Fruit fly (Drosophila melanogaster) whole organism, embryonic: ENCODE results near the gene Pif1B.

Source experiments
- Adf1 ChIP-seq: fragments of 200-800 bp; sonication (Bioruptor generic); IDR thresholded peaks from 2 replicates; pipeline ENCODE4 v1.3.6; 2022; ENCODE audit warnings: missing biosample characterization, missing genetic modification characterization
- Bteb2 ChIP-seq: fragments of 200-800 bp; sonication (Bioruptor generic); optimal IDR thresholded peaks from 2 replicates; lab custom pipeline; 2016; ENCODE audit warnings: missing biosample characterization, missing genetic modification characterization
- CG10959 ChIP-seq: fragments of 200-800 bp; sonication (Bioruptor generic); IDR thresholded peaks from 2 replicates; pipeline ENCODE4 v1.3.6; 2022; ENCODE audit warnings: missing biosample characterization, missing genetic modification characterization
- CG11398 ChIP-seq: fragments of 200-800 bp; sonication (Bioruptor generic); optimal IDR thresholded peaks from 2 replicates; lab custom pipeline; 2016; ENCODE audit warnings: missing biosample characterization, missing genetic modification characterization
- CG14014 ChIP-seq: fragments of 200-800 bp; sonication (Bioruptor generic); IDR thresholded peaks from 2 replicates; pipeline ENCODE4 v1.3.6; 2022; ENCODE audit warnings: missing biosample characterization, missing genetic modification characterization
- CG14667 ChIP-seq: fragments of 200-800 bp; sonication (Bioruptor generic); IDR thresholded peaks from 2 replicates; pipeline ENCODE4 v1.3.6; 2022; ENCODE audit warnings: missing biosample characterization, missing genetic modification characterization
- CG15011 ChIP-seq: fragments of 200-800 bp; sonication (Bioruptor generic); optimal IDR thresholded peaks from 3 replicates; lab custom pipeline; 2018; ENCODE audit warnings: missing biosample characterization, mild to moderate bottlenecking, missing genetic modification characterization
- CG15696 ChIP-seq: fragments of 200-800 bp; sonication (Bioruptor generic); optimal IDR thresholded peaks from 2 replicates; lab custom pipeline; 2019; ENCODE audit warnings: missing biosample characterization, mild to moderate bottlenecking, missing genetic modification characterization, moderate library complexity
- CG17361 ChIP-seq: fragments of 200-800 bp; sonication (Bioruptor generic); IDR thresholded peaks from 3 replicates; pipeline ENCODE4 v1.3.6; 2022; ENCODE audit warnings: missing biosample characterization, missing genetic modification characterization
- CG1792 ChIP-seq: fragments of 200-800 bp; sonication (Bioruptor generic); optimal IDR thresholded peaks from 2 replicates; lab custom pipeline; 2016; ENCODE audit warnings: missing biosample characterization, missing genetic modification characterization
- CG31388 ChIP-seq: fragments of 200-800 bp; sonication (Bioruptor generic); optimal IDR thresholded peaks from 2 replicates; lab custom pipeline; 2016; ENCODE audit warnings: missing biosample characterization, missing genetic modification characterization
- CG3163 ChIP-seq: fragments of 200-800 bp; sonication (Bioruptor generic); optimal IDR thresholded peaks from 3 replicates; lab custom pipeline; 2016; ENCODE audit warnings: missing biosample characterization, missing genetic modification characterization
- CG32767 ChIP-seq: fragments of 200-800 bp; sonication (Bioruptor generic); IDR thresholded peaks from 2 replicates; pipeline ENCODE4 v1.3.6; 2022; ENCODE audit warnings: missing biosample characterization, missing genetic modification characterization
- CG34422 ChIP-seq: fragments of 200-800 bp; sonication (Bioruptor generic); IDR thresholded peaks from 3 replicates; pipeline ENCODE4 v1.3.6; 2022; ENCODE audit warnings: missing biosample characterization, missing genetic modification characterization
- CG3838 ChIP-seq: fragments of 200-800 bp; sonication (Bioruptor generic); optimal IDR thresholded peaks from 3 replicates; lab custom pipeline; 2016; ENCODE audit warnings: missing biosample characterization, missing genetic modification characterization
- CG4360 ChIP-seq: fragments of 200-800 bp; sonication (Bioruptor generic); IDR thresholded peaks from 2 replicates; pipeline ENCODE4 v1.3.6; 2022; ENCODE audit warnings: missing biosample characterization, missing genetic modification characterization
- CG4617 ChIP-seq: fragments of 200-800 bp; sonication (Bioruptor generic); optimal IDR thresholded peaks from 3 replicates; lab custom pipeline; 2016; ENCODE audit warnings: missing biosample characterization, missing genetic modification characterization, borderline replicate concordance
- CG8281 ChIP-seq: fragments of 200-800 bp; sonication (Bioruptor generic); optimal IDR thresholded peaks from 2 replicates; lab custom pipeline; 2018; ENCODE audit warnings: missing biosample characterization, mild to moderate bottlenecking, missing genetic modification characterization, moderate library complexity
- CG8290 ChIP-seq, 3 experiments: fragments of 200-800 bp; sonication (Bioruptor generic); optimal IDR thresholded peaks; 2 replicates each; lab custom pipeline; 2016 to 2019; ENCODE audit warnings: missing biosample characterization in 3 of 3, missing genetic modification characterization in 3 of 3, mild to moderate bottlenecking in 2 of 3, moderate library complexity in 1 of 3
- Chrac-16 ChIP-seq: fragments of 200-800 bp; sonication (Bioruptor generic); optimal IDR thresholded peaks from 3 replicates; lab custom pipeline; 2016; ENCODE audit warnings: missing biosample characterization, missing genetic modification characterization
- Dip3 ChIP-seq: fragments of 200-800 bp; sonication (Bioruptor generic); optimal IDR thresholded peaks from 3 replicates; lab custom pipeline; 2016; ENCODE audit warnings: missing biosample characterization, missing genetic modification characterization
- Doc2 ChIP-seq: fragments of 200-800 bp; sonication (Bioruptor generic); IDR thresholded peaks from 2 replicates; pipeline ENCODE4 v1.3.6; 2022; ENCODE audit warnings: missing biosample characterization, missing genetic modification characterization
- Gsc ChIP-seq: fragments of 200-800 bp; sonication (Bioruptor generic); IDR thresholded peaks from 2 replicates; pipeline ENCODE4 v1.3.6; 2022; ENCODE audit warnings: missing biosample characterization, missing genetic modification characterization
- HLH3B ChIP-seq: fragments of 200-800 bp; sonication (Bioruptor generic); IDR thresholded peaks from 2 replicates; pipeline ENCODE4 v1.3.6; 2022; ENCODE audit warnings: missing biosample characterization, missing genetic modification characterization
- Neu2 ChIP-seq: fragments of 200-800 bp; sonication (Bioruptor generic); optimal IDR thresholded peaks from 3 replicates; lab custom pipeline; 2016; ENCODE audit warnings: missing biosample characterization, missing genetic modification characterization, borderline replicate concordance
- Opbp ChIP-seq: fragments of 200-800 bp; sonication (Bioruptor generic); IDR thresholded peaks from 3 replicates; pipeline ENCODE4 v1.3.6; 2022; ENCODE audit warnings: missing biosample characterization, missing genetic modification characterization; ENCODE audit not compliant: partially characterized antibody
- amos ChIP-seq: fragments of 200-800 bp; sonication (Bioruptor generic); IDR thresholded peaks from 2 replicates; pipeline ENCODE4 v1.3.6; 2022; ENCODE audit warnings: missing biosample characterization, missing genetic modification characterization; ENCODE audit not compliant: partially characterized antibody
- ap ChIP-seq: fragments of 200-800 bp; sonication (Bioruptor generic); IDR thresholded peaks from 2 replicates; pipeline ENCODE4 v1.3.6; 2022; ENCODE audit warnings: missing biosample characterization, missing genetic modification characterization
- az2 ChIP-seq: fragments of 200-800 bp; sonication (Bioruptor generic); optimal IDR thresholded peaks from 3 replicates; lab custom pipeline; 2016; ENCODE audit warnings: missing biosample characterization, missing genetic modification characterization
- btn ChIP-seq: fragments of 200-800 bp; sonication (Bioruptor generic); optimal IDR thresholded peaks from 2 replicates; lab custom pipeline; 2016; ENCODE audit warnings: missing biosample characterization, missing genetic modification characterization
- cg ChIP-seq: fragments of 200-800 bp; sonication (Bioruptor generic); optimal IDR thresholded peaks from 3 replicates; lab custom pipeline; 2019; ENCODE audit warnings: missing biosample characterization, mild to moderate bottlenecking, missing genetic modification characterization, moderate library complexity
- da ChIP-seq: fragments of 200-800 bp; sonication (Bioruptor generic); optimal IDR thresholded peaks from 2 replicates; lab custom pipeline; 2016; ENCODE audit warnings: missing biosample characterization, missing genetic modification characterization
- dati ChIP-seq: fragments of 200-800 bp; sonication (Bioruptor generic); IDR thresholded peaks from 2 replicates; pipeline ENCODE4 v1.3.6; 2022; ENCODE audit warnings: missing biosample characterization, missing genetic modification characterization
- dimm ChIP-seq: fragments of 200-800 bp; sonication (Bioruptor generic); IDR thresholded peaks from 2 replicates; pipeline ENCODE4 v1.3.6; 2022; ENCODE audit warnings: missing biosample characterization, missing genetic modification characterization
- disco-r ChIP-seq: fragments of 200-800 bp; sonication (Bioruptor generic); optimal IDR thresholded peaks from 2 replicates; lab custom pipeline; 2016; ENCODE audit warnings: missing biosample characterization, missing genetic modification characterization
- dysf ChIP-seq: fragments of 200-800 bp; sonication (Bioruptor generic); IDR thresholded peaks from 3 replicates; pipeline ENCODE4 v1.3.6; 2022; ENCODE audit warnings: missing biosample characterization, missing genetic modification characterization
- emc ChIP-seq: fragments of 200-800 bp; sonication (Bioruptor generic); optimal IDR thresholded peaks from 2 replicates; lab custom pipeline; 2016; ENCODE audit warnings: missing biosample characterization, missing genetic modification characterization
- fd96Cb ChIP-seq: fragments of 200-800 bp; sonication (Bioruptor generic); optimal IDR thresholded peaks from 2 replicates; lab custom pipeline; 2018; ENCODE audit warnings: missing biosample characterization, mild to moderate bottlenecking, missing genetic modification characterization, moderate library complexity
- fu2 ChIP-seq: fragments of 200-800 bp; sonication (Bioruptor generic); optimal IDR thresholded peaks from 2 replicates; lab custom pipeline; 2016; ENCODE audit warnings: missing biosample characterization, missing genetic modification characterization
- hbn ChIP-seq: fragments of 200-800 bp; sonication (Bioruptor generic); IDR thresholded peaks from 2 replicates; pipeline ENCODE4 v1.3.6; 2022; ENCODE audit warnings: missing biosample characterization, missing genetic modification characterization; ENCODE audit not compliant: partially characterized antibody
- her ChIP-seq: fragments of 200-800 bp; sonication (Bioruptor generic); optimal IDR thresholded peaks from 2 replicates; lab custom pipeline; 2016; ENCODE audit warnings: missing biosample characterization, missing genetic modification characterization
- jing ChIP-seq: fragments of 200-800 bp; sonication (Bioruptor generic); optimal IDR thresholded peaks from 2 replicates; lab custom pipeline; 2018; ENCODE audit warnings: missing biosample characterization, mild to moderate bottlenecking, missing genetic modification characterization
- knrl ChIP-seq: fragments of 200-800 bp; sonication (Bioruptor generic); IDR thresholded peaks from 3 replicates; pipeline ENCODE4 v1.3.6; 2022; ENCODE audit warnings: missing biosample characterization, missing genetic modification characterization; ENCODE audit not compliant: partially characterized antibody
- org-1 ChIP-seq: fragments of 200-800 bp; sonication (Bioruptor generic); optimal IDR thresholded peaks from 2 replicates; lab custom pipeline; 2017; ENCODE audit warnings: missing biosample characterization, missing genetic modification characterization
- pnt ChIP-seq: fragments of 200-800 bp; sonication (Bioruptor generic); optimal IDR thresholded peaks from 3 replicates; lab custom pipeline; 2016; ENCODE audit warnings: missing biosample characterization, missing genetic modification characterization
- shn ChIP-seq: fragments of 200-800 bp; sonication (Bioruptor generic); optimal IDR thresholded peaks from 3 replicates; lab custom pipeline; 2016; ENCODE audit warnings: missing biosample characterization, missing genetic modification characterization
- so ChIP-seq: fragments of 200-800 bp; sonication (Bioruptor generic); IDR thresholded peaks from 3 replicates; pipeline ENCODE4 v1.3.6; 2022; ENCODE audit warnings: missing biosample characterization, missing genetic modification characterization
- tna ChIP-seq: fragments of 200-800 bp; sonication (Bioruptor generic); IDR thresholded peaks from 2 replicates; pipeline ENCODE4 v1.3.6; 2022; ENCODE audit warnings: missing biosample characterization, missing genetic modification characterization; ENCODE audit not compliant: partially characterized antibody
- wor ChIP-seq: fragments of 200-800 bp; sonication (Bioruptor generic); IDR thresholded peaks from 2 replicates; pipeline ENCODE4 v1.3.6; 2022; ENCODE audit warnings: missing biosample characterization, missing genetic modification characterization
- zen ChIP-seq: fragments of 200-800 bp; sonication (Bioruptor generic); optimal IDR thresholded peaks from 3 replicates; lab custom pipeline; 2018; ENCODE audit warnings: missing biosample characterization, mild to moderate bottlenecking, missing genetic modification characterization, moderate library complexity

Pif1B gene

DNA sequence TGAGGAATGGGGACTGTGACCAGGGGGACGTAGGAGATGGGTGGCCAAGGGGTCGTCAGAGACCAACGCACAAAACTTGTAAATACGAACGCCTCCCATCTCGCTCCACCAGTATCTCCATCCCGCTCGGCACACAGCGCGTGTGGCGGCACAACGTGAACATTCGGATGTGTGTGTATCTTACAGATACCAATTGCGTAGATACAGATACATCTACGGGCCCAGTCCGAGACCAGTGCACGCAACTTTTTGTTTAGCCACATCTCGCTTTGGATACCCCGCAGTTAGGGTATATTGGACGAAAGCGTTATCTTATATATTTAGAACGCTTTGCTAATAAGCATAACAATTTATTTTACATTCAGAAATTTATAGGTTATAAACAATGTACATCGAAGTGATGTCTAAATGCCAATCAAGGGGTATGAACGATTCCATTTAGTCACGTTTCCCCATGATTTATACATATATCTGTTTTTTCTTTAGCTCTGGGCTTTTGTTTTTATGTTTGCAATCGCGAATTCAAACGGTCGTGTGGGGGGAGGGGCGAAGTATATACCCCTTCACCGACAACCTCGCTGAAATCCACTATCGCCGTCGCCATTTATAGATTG lies 10.5 kb upstream of the Pif1B start (continued):
- peak; percentile 93 for TF ChIP-seq CG8281 (tag; lab: Kevin White, UChicago)
- no peak; the same call in 1 of the 2 replicates for TF ChIP-seq amos
- TF ChIP-seq pnt, result peak; percentile 99
- peak; percentile 98 for TF ChIP-seq fu2 (GFP tag; lab: Kevin White, UChicago)
- TF ChIP-seq CG31388, result peak; percentile 97
- peak; percentile 99 for TF ChIP-seq jing (GFP tag; lab: Kevin White, UChicago)
- peak; percentile 95 for TF ChIP-seq CG17361
- TF ChIP-seq Gsc (GFP tag; lab: Robert Waterston, UW), result no peak
- peak; percentile 98 for TF ChIP-seq ap
- TF ChIP-seq Chrac-16 (GFP tag; lab: Kevin White, UChicago), result peak; percentile 99
- peak; percentile 96 for TF ChIP-seq zen
- no peak; the same call in none of the 2 replicates for TF ChIP-seq Doc2 (GFP tag; lab: Robert Waterston, UW)
- peak; percentile 96 for TF ChIP-seq her (GFP tag; lab: Kevin White, UChicago)
- peak; percentile 97 for TF ChIP-seq CG11398 (GFP tag; lab: Kevin White, UChicago)
- peak; percentile 96 for TF ChIP-seq emc
- no peak; the same call in 1 of the 2 replicates for TF ChIP-seq tna (GFP tag; lab: Robert Waterston, UW)
- peak; percentile 98 for TF ChIP-seq disco-r (GFP tag; lab: Kevin White, UChicago)
- TF ChIP-seq da (GFP tag; lab: Kevin White, UChicago), result peak; percentile 96
- peak; percentile 94 for TF ChIP-seq CG15696 (tag; lab: Kevin White, UChicago)
- peak; percentile 99 for TF ChIP-seq CG4617 (GFP tag; lab: Kevin White, UChicago)
- TF ChIP-seq HLH3B, result peak; percentile 99
- TF ChIP-seq so (GFP tag; lab: Robert Waterston, UW), result peak; percentile 99
- TF ChIP-seq CG15011 (GFP tag; lab: Kevin White, UChicago), result peak; percentile 99
- peak; percentile 84 for TF ChIP-seq cg (GFP tag; lab: Kevin White, UChicago)
- TF ChIP-seq knrl, result no peak
- TF ChIP-seq CG32767 (GFP tag; lab: Robert Waterston, UW), result peak; percentile 98
- peak; percentile 97 for TF ChIP-seq btn (GFP tag; lab: Kevin White, UChicago)
- no peak for TF ChIP-seq hbn (GFP tag; lab: Robert Waterston, UW)
- peak; percentile 98 for TF ChIP-seq org-1 (GFP tag; lab: Kevin White, UChicago)
- peak; percentile 99 for TF ChIP-seq CG14014 (GFP tag; lab: Robert Waterston, UW)
- TF ChIP-seq wor (GFP tag; lab: Robert Waterston, UW), result peak; percentile 96
- peak; percentile 95 for TF ChIP-seq CG3838 (GFP tag; lab: Kevin White, UChicago)
- TF ChIP-seq CG4360 (GFP tag; lab: Robert Waterston, UW), result peak; percentile 80
- TF ChIP-seq CG34422, result peak; percentile 98
- no peak for TF ChIP-seq Opbp (GFP tag; lab: Robert Waterston, UW)
- peak; percentile 99 for TF ChIP-seq Bteb2 (GFP tag; lab: Kevin White, UChicago)
- peak; percentile 99 for TF ChIP-seq Dip3 (GFP tag; lab: Kevin White, UChicago)
- TF ChIP-seq az2 (GFP tag; lab: Kevin White, UChicago), result peak; percentile 99
- peak; percentile 98 for TF ChIP-seq dimm (GFP tag; lab: Robert Waterston, UW)
- peak; percentile 99 for TF ChIP-seq dysf (GFP tag; lab: Robert Waterston, UW)
- TF ChIP-seq CG3163 (GFP tag; lab: Kevin White, UChicago), result peak; percentile 92
- peak; percentile 97 for TF ChIP-seq shn (GFP tag; lab: Kevin White, UChicago)
- peak; percentile 96 for TF ChIP-seq Neu2 (GFP tag; lab: Kevin White, UChicago)
- TF ChIP-seq Adf1 (GFP tag; lab: Robert Waterston, UW), result peak; percentile 91
- peak; percentile 99 for TF ChIP-seq fd96Cb (tag; lab: Kevin White, UChicago)
- TF ChIP-seq CG14667, result peak; percentile 98
- peak; percentile 94 for TF ChIP-seq dati (GFP tag; lab: Robert Waterston, UW)
- peak; percentile 98 for TF ChIP-seq CG1792 (GFP tag; lab: Kevin White, UChicago)
- TF ChIP-seq CG10959 (GFP tag; lab: Robert Waterston, UW), result peak; percentile 96
- peak; percentile 94 for TF ChIP-seq CG8290 (GFP tag; optimal IDR thresholded peaks at IDR 0.05; lab: Kevin White, UChicago)
- peak; percentile 78 to 100 for TF ChIP-seq CG8290 (tag; optimal IDR thresholded peaks at IDR 0.05; lab: Kevin White, UChicago)
